Worm (Caenorhabditis elegans): ENCODE results near the gene C14A6.5.

The C14A6.5 gene

DNA sequence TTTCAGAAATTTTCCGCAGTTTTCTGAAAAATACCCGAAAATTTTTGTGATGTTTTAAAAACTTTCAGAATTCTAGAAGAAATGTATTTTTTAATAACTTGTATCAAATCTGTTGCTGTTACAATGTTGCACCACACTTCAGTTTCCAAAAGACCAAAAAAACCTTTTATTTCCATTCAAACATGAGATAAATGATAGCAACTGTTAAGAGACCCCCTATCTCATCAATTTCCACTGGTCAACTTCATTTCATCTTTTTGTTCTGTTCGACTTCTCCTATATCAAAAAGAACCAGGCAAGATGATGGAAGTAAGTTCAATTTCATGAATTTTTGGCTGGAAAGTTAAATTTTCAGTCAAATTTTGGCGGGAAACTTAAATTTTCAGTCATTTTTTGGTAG lies 33.8 kb upstream of the C14A6.5 start, which contains the start of gene F16H6.4:
TSS of gene F16H6.4 (plus strand) at position 301 of the 400 bp plus-strand sequence.
- TF ChIP-seq lim-7 (GFP tag; IDR thresholded peaks at IDR 0.05) (no peak), skn-1 (tag; optimal IDR thresholded peaks at IDR 0.05) (no peak), ceh-32 (tag; optimal IDR thresholded peaks at IDR 0.05; ENCODE audit: poor library complexity) (no peak), unc-62 (GFP tag; optimal IDR thresholded peaks at IDR 0.05 in 1 of 2) (no peak), unc-62 (tag; optimal IDR thresholded peaks at IDR 0.05) (no peak), F49E8.2 (tag; optimal IDR thresholded peaks at IDR 0.05; ENCODE audit: borderline replicate concordance) (no peak), mes-2 (tag; optimal IDR thresholded peaks at IDR 0.05; ENCODE audit: poor library complexity, severe bottlenecking) (no peak), nhr-102 (tag; optimal IDR thresholded peaks at IDR 0.05) (no peak), dmd-6 (GFP tag; IDR thresholded peaks at IDR 0.05) (no peak), ztf-11 (tag; optimal IDR thresholded peaks at IDR 0.05) (no peak), ZK546.5 (tag; optimal IDR thresholded peaks at IDR 0.05) (no peak)

DNA sequence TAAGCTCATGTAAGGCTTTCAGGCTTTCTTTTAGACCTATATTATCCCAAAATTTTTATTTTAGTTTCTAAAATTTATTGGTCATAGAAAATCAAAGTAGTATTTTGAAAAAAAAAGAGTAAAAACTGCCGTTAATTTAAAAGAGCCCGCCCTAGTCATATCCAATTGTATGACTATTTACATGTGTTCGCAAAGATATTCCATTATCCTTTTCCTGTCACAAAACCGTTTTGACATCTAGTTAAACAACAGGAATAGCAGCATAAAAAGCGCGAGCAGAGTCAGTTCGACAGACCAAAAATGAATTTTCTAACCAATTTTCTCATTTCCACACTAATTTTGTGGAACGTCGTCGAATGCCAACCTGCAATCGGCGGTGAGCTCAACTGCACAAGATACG lies 30.3 kb upstream of the C14A6.5 start, which contains the start of gene F16H6.3:
TSS of gene F16H6.3 (plus strand) at position 301 of the 400 bp plus-strand sequence.
- no peak for TF ChIP-seq vab-7 (GFP tag; IDR thresholded peaks at IDR 0.05)
- TF ChIP-seq fkh-10 (GFP tag; optimal IDR thresholded peaks at IDR 0.05) = no peak

- peak; percentile 35 for TF ChIP-seq pqm-1 (tag; optimal IDR thresholded peaks at IDR 0.05)
- peak; percentile 38 for TF ChIP-seq nhr-28 (tag; optimal IDR thresholded peaks at IDR 0.05)
- TF ChIP-seq ztf-11 (tag; optimal IDR thresholded peaks at IDR 0.05) = no peak
Observed at ce11 chrV:18191128-18191527, 26.5 kb upstream of the C14A6.5 start, which contains the start of gene clec-42. TSS of gene clec-42 (plus strand) at chrV:18191412.

DNA sequence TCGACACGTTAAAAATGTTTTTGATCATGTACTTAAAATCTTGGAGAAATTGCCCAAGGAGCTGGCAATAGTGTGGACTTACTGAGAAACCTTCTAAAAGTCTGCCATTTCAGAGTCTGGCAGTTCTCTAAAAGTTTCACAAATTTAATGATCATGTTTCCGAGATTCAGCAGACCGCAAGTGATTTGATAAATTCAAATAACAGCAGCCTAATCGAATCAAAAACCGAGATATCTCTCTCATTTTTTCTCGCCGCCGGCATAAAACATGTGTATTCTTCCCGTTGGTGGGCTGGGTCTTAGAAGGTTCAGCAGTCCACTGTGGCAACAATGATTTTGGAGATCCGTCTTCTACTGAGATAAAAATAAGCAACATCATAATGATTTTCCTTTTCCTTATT lies 24.5 kb upstream of the C14A6.5 start, which contains the start of gene clec-246:
TSS of gene clec-246 (plus strand) at position 301 of the 400 bp plus-strand sequence.
- TF ChIP-seq ztf-11 (tag; optimal IDR thresholded peaks at IDR 0.05) (no peak), ZK546.5 (tag; optimal IDR thresholded peaks at IDR 0.05) (no peak), skn-1 (tag; optimal IDR thresholded peaks at IDR 0.05) (no peak), ces-1 (GFP tag; optimal IDR thresholded peaks at IDR 0.05) (no peak), ama-1 (optimal IDR thresholded peaks at IDR 0.05) (no peak), ceh-44 (GFP tag; IDR thresholded peaks at IDR 0.05) (no peak), lin-29 (GFP tag; IDR thresholded peaks at IDR 0.05) (no peak), attf-4 (tag; optimal IDR thresholded peaks at IDR 0.05) (no peak), unc-130 (GFP tag; optimal IDR thresholded peaks at IDR 0.05) (no peak), snpc-1.2 (GFP tag; IDR thresholded peaks at IDR 0.05) (no peak), mxl-2 (GFP tag; conservative IDR thresholded peaks at IDR 0.05) (no peak), nhr-48 (tag; optimal IDR thresholded peaks at IDR 0.05) (no peak), dve-1 (tag; optimal IDR thresholded peaks at IDR 0.05; ENCODE audit: insufficient read depth) (no peak), lin-15B (tag; optimal IDR thresholded peaks at IDR 0.05) (no peak)

- TF ChIP-seq dmd-9 (GFP tag; IDR thresholded peaks at IDR 0.05) = no peak
- TF ChIP-seq F26F4.8 (GFP tag; conservative IDR thresholded peaks at IDR 0.05) = no peak
- no peak for TF ChIP-seq mdl-1 (tag; optimal IDR thresholded peaks at IDR 0.05)
- TF ChIP-seq aha-1 (tag) = peak; percentile 84
Observed at ce11 chrV:18188328-18188727, 23.7 kb upstream of the C14A6.5 start, which contains the start of gene clec-245. TSS of gene clec-245 (minus strand) at chrV:18188428.

DNA sequence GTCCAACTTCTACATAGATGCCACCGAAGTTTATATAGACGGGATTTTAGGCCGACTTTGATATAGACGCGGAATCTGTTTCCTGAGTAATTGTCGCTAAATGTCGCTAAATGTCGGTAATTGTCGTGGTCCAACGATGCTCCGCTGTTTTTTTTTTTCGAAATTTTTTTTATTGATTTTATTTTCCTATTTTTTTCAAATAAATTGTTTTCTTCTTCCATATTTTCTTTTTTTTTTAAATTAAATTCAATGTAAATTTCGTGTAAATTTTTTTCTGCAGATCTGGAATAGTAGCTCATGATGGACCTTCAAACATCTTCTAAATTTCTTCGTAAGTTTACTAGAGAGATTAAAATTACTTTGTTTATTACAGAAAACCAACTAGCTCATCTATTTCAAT lies 20.3 kb upstream of the C14A6.5 start, which contains the start of gene C31G12.3:
TSS of gene C31G12.3 (plus strand) at position 301 of the 400 bp plus-strand sequence.
- TF ChIP-seq hif-1 (tag; optimal IDR thresholded peaks at IDR 0.05) (no peak), duxl-1 (tag; optimal IDR thresholded peaks at IDR 0.05; ENCODE audit: poor library complexity) (no peak), dmd-6 (GFP tag; IDR thresholded peaks at IDR 0.05) (no peak), vab-7 (GFP tag; IDR thresholded peaks at IDR 0.05) (no peak), daf-16 (GFP tag; optimal IDR thresholded peaks at IDR 0.05) (no peak), daf-16 (tag; optimal IDR thresholded peaks at IDR 0.05) (no peak), ceh-62 (tag; optimal IDR thresholded peaks at IDR 0.05) (no peak), Y5F2A.4 (GFP tag; optimal IDR thresholded peaks at IDR 0.05) (no peak), lim-7 (GFP tag; IDR thresholded peaks at IDR 0.05) (no peak), daf-19 (GFP tag; conservative IDR thresholded peaks at IDR 0.05) (no peak), F10B5.3 (tag; optimal IDR thresholded peaks at IDR 0.05) (no peak), ZK337.2 (GFP tag; IDR thresholded peaks at IDR 0.05) (no peak), F26F4.8 (GFP tag; conservative IDR thresholded peaks at IDR 0.05) (no peak), daf-8 (GFP tag; IDR thresholded peaks at IDR 0.05) (no peak), mxl-2 (GFP tag; conservative IDR thresholded peaks at IDR 0.05) (no peak), nhr-28 (tag; optimal IDR thresholded peaks at IDR 0.05) (no peak), T26A8.4 (GFP tag; IDR thresholded peaks at IDR 0.05) (no peak), madf-9 (GFP tag; conservative IDR thresholded peaks at IDR 0.05) (no peak)

Data from whole organism, L4 larva.